Worm (Caenorhabditis elegans) whole organism, L1 larva: ENCODE data around the gene F58D12.1.
A peak's percentile ranks its signal among the peaks of the same experiment; 100 is the strongest.
"Not testable (repeated sequence)": the region's sequence is repeated elsewhere in the genome, so short reads cannot be mapped to it uniquely, and the experiment has no call there.

Experiments
- aha-1 ChIP-seq: fragments of 150-350 bp; optimal IDR thresholded peaks from 2 replicates; lab custom pipeline; 2014; ENCODE audit warnings: missing biosample characterization, missing genetic modification characterization
- blmp-1 ChIP-seq: fragments of 150-350 bp; optimal IDR thresholded peaks from 2 replicates; lab custom pipeline; 2014; ENCODE audit warnings: missing biosample characterization, missing genetic modification characterization
- ceh-8 ChIP-seq: fragments of 200-800 bp; sonication (Bioruptor generic); optimal IDR thresholded peaks from 2 replicates; lab custom pipeline; 2018; ENCODE audit warnings: mild to moderate bottlenecking, missing genetic modification characterization, moderate library complexity, missing compliant biosample characterization
- ceh-82 ChIP-seq, 3 experiments: fragments of 150-350 bp in 1 of 3; sonication (generic microtip) in 2 of 3; optimal IDR thresholded peaks; 2 replicates each; lab custom pipeline; 2014 to 2017; ENCODE audit warnings: missing biosample characterization in 3 of 3, missing genetic modification characterization in 3 of 3
- ceh-90 ChIP-seq: sonication (generic microtip); optimal IDR thresholded peaks from 2 replicates; lab custom pipeline; 2016; ENCODE audit warnings: missing genetic modification characterization, missing compliant biosample characterization
- ces-1 ChIP-seq: fragments of 150-350 bp; optimal IDR thresholded peaks from 2 replicates; lab custom pipeline; 2014; ENCODE audit warnings: missing biosample characterization, missing genetic modification reagents, missing genetic modification characterization
- efl-1 ChIP-seq, 4 experiments: fragments of 150-350 bp; optimal IDR thresholded peaks in 3 of 4; peaks in 1 of 4; 1 replicate in 1 of 4; 2 replicates in 3 of 4; lab custom pipeline; 2014; ENCODE audit warnings: missing biosample characterization in 2 of 4, missing genetic modification characterization in 2 of 4, missing genetic modification reagents in 2 of 4
- efl-3 ChIP-seq: fragments of 200-800 bp; sonication (Bioruptor generic); optimal IDR thresholded peaks from 2 replicates; lab custom pipeline; 2018; ENCODE audit warnings: mild to moderate bottlenecking, missing genetic modification characterization, missing compliant biosample characterization
- egl-13 ChIP-seq: sonication (generic microtip); optimal IDR thresholded peaks from 2 replicates; lab custom pipeline; 2016; ENCODE audit warnings: missing genotype, missing genetic modification reagents, missing genetic modification characterization, missing compliant biosample characterization
- egl-27 ChIP-seq, 2 experiments: fragments of 150-350 bp in 1 of 2; sonication (generic microtip); optimal IDR thresholded peaks; 3 replicates each; lab custom pipeline; 2017 to 2018; ENCODE audit warnings: missing biosample characterization in 2 of 2, missing genetic modification characterization in 2 of 2, missing genetic modification reagents in 2 of 2
- elt-2 ChIP-seq: sonication (generic microtip); optimal IDR thresholded peaks from 2 replicates; lab custom pipeline; 2016; ENCODE audit warnings: missing genetic modification characterization, mild to moderate bottlenecking, inconsistent platforms, missing compliant biosample characterization, missing genetic modification reagents
- fkh-10 ChIP-seq: sonication (generic microtip); optimal IDR thresholded peaks from 2 replicates; lab custom pipeline; 2017; ENCODE audit warnings: missing biosample characterization, missing genetic modification reagents, missing genetic modification characterization
- fkh-4 ChIP-seq: sonication (generic microtip); optimal IDR thresholded peaks from 2 replicates; lab custom pipeline; 2016; ENCODE audit warnings: missing compliant biosample characterization, missing genetic modification characterization, borderline replicate concordance
- fkh-8 ChIP-seq: sonication (generic microtip); optimal IDR thresholded peaks from 2 replicates; lab custom pipeline; 2016; ENCODE audit warnings: mild to moderate bottlenecking, missing genetic modification characterization, missing compliant biosample characterization
- grh-1 ChIP-seq: fragments of 200-800 bp; sonication (Bioruptor generic); IDR thresholded peaks from 2 replicates; pipeline ENCODE4 v1.3.6; 2022; ENCODE audit warnings: missing genetic modification reagents, missing genetic modification characterization, missing compliant biosample characterization
- hlh-17 ChIP-seq: fragments of 200-800 bp; sonication (Bioruptor generic); optimal IDR thresholded peaks from 2 replicates; lab custom pipeline; 2018; ENCODE audit warnings: missing genetic modification characterization, mild to moderate bottlenecking, missing compliant biosample characterization, moderate library complexity, borderline replicate concordance
- hlh-4 ChIP-seq: sonication (generic microtip); optimal IDR thresholded peaks from 2 replicates; lab custom pipeline; 2016; ENCODE audit warnings: mild to moderate bottlenecking, missing genetic modification characterization, missing compliant biosample characterization
- isw-1 ChIP-seq: fragments of 200-800 bp; sonication (Bioruptor generic); IDR thresholded peaks from 2 replicates; pipeline ENCODE4 v1.3.6; 2022; ENCODE audit warnings: missing genetic modification characterization, missing compliant biosample characterization
- lin-14 ChIP-seq: fragments of 200-800 bp; sonication (Bioruptor generic); optimal IDR thresholded peaks from 2 replicates; lab custom pipeline; 2018; ENCODE audit warnings: mild to moderate bottlenecking, missing genetic modification characterization, moderate library complexity, missing compliant biosample characterization
- lin-35 ChIP-seq, 2 experiments: fragments of 150-350 bp; optimal IDR thresholded peaks; 2 replicates each; lab custom pipeline; 2014; ENCODE audit warnings: missing biosample characterization in 2 of 2, missing genetic modification characterization in 2 of 2, missing genetic modification reagents in 2 of 2
- lir-3 ChIP-seq: sonication (generic microtip); optimal IDR thresholded peaks from 2 replicates; lab custom pipeline; 2016; ENCODE audit warnings: mild to moderate bottlenecking, missing genetic modification characterization, moderate library complexity, missing compliant biosample characterization; ENCODE audit not compliant: poor library complexity
- mab-9 ChIP-seq: fragments of 200-800 bp; sonication (Bioruptor generic); IDR thresholded peaks from 2 replicates; pipeline ENCODE4 v1.3.6; 2022; ENCODE audit warnings: missing genetic modification reagents, missing genetic modification characterization, missing compliant biosample characterization
- mdl-1 ChIP-seq, 2 experiments: fragments of 150-350 bp; optimal IDR thresholded peaks; 2 replicates each; lab custom pipeline; 2014 to 2017; ENCODE audit warnings: missing biosample characterization in 2 of 2, missing genetic modification characterization in 2 of 2, inconsistent platforms in 1 of 2
- mep-1 ChIP-seq: fragments of 150-350 bp; optimal IDR thresholded peaks from 2 replicates; lab custom pipeline; 2014; ENCODE audit warnings: missing biosample characterization, missing genetic modification characterization
- nhr-20 ChIP-seq: sonication (generic microtip); optimal IDR thresholded peaks from 2 replicates; lab custom pipeline; 2016; ENCODE audit warnings: mild to moderate bottlenecking, missing genetic modification characterization, missing compliant biosample characterization
- nhr-237 ChIP-seq: fragments of 150-350 bp; optimal IDR thresholded peaks from 2 replicates; lab custom pipeline; 2014; ENCODE audit warnings: missing biosample characterization, missing genetic modification characterization
- nhr-28 ChIP-seq: fragments of 150-350 bp; optimal IDR thresholded peaks from 2 replicates; lab custom pipeline; 2014; ENCODE audit warnings: missing biosample characterization, missing genetic modification characterization
- nhr-71 ChIP-seq: sonication (generic microtip); optimal IDR thresholded peaks from 2 replicates; lab custom pipeline; 2016; ENCODE audit warnings: mild to moderate bottlenecking, missing genetic modification characterization, moderate library complexity, missing compliant biosample characterization
- nhr-76 ChIP-seq: sonication (generic microtip); optimal IDR thresholded peaks from 2 replicates; lab custom pipeline; 2017; ENCODE audit warnings: missing biosample characterization, missing genetic modification characterization
- nhr-85 ChIP-seq: sonication (generic microtip); peaks from one replicate; lab custom pipeline; 2016; ENCODE audit warnings: missing genetic modification characterization, inconsistent platforms, missing compliant biosample characterization
- nhr-90 ChIP-seq: sonication (generic microtip); optimal IDR thresholded peaks from 2 replicates; lab custom pipeline; 2016; ENCODE audit warnings: mild to moderate bottlenecking, missing genetic modification characterization, missing compliant biosample characterization; ENCODE audit not compliant: poor library complexity
- pag-3 ChIP-seq: sonication (generic microtip); optimal IDR thresholded peaks from 2 replicates; lab custom pipeline; 2017; ENCODE audit warnings: missing genetic modification characterization, mild to moderate bottlenecking, missing compliant biosample characterization, antibody characterized with exemption, borderline replicate concordance; ENCODE audit not compliant: insufficient read depth
- snpc-4 ChIP-seq: fragments of 150-350 bp; optimal IDR thresholded peaks from 2 replicates; lab custom pipeline; 2014; ENCODE audit warnings: missing biosample characterization, missing genetic modification characterization
- snu-23 ChIP-seq: sonication (generic microtip); optimal IDR thresholded peaks from 2 replicates; lab custom pipeline; 2016; ENCODE audit warnings: missing genetic modification characterization, missing compliant biosample characterization
- sox-4 ChIP-seq: sonication (generic microtip); optimal IDR thresholded peaks from 2 replicates; lab custom pipeline; 2016; ENCODE audit warnings: missing genetic modification characterization, missing compliant biosample characterization
- sup-37 ChIP-seq: fragments of 200-800 bp; sonication (Bioruptor generic); optimal IDR thresholded peaks from 2 replicates; lab custom pipeline; 2018; ENCODE audit warnings: mild to moderate bottlenecking, missing genetic modification characterization, missing compliant biosample characterization
- tbx-2 ChIP-seq: sonication (generic microtip); optimal IDR thresholded peaks from 2 replicates; lab custom pipeline; 2016; ENCODE audit warnings: missing genetic modification characterization, missing compliant biosample characterization
- unc-130 ChIP-seq: fragments of 150-350 bp; optimal IDR thresholded peaks from 2 replicates; lab custom pipeline; 2017; ENCODE audit warnings: missing biosample characterization, missing genetic modification characterization, inconsistent platforms
- unc-30 ChIP-seq: sonication (generic microtip); optimal IDR thresholded peaks from 2 replicates; lab custom pipeline; 2017; ENCODE audit warnings: missing biosample characterization, missing genetic modification characterization
- unc-62 ChIP-seq: fragments of 150-350 bp; optimal IDR thresholded peaks from 2 replicates; lab custom pipeline; 2014; ENCODE audit warnings: missing biosample characterization, missing genetic modification reagents, missing genetic modification characterization
- unc-86 ChIP-seq: sonication (generic microtip); optimal IDR thresholded peaks from 2 replicates; lab custom pipeline; 2016; ENCODE audit warnings: missing genetic modification characterization, missing compliant biosample characterization
- unc-98 ChIP-seq: fragments of 200-800 bp; sonication (Bioruptor generic); IDR thresholded peaks from 2 replicates; pipeline ENCODE4 v1.3.6; 2022; ENCODE audit warnings: missing genetic modification characterization, missing compliant biosample characterization
- vab-15 ChIP-seq: sonication (generic microtip); optimal IDR thresholded peaks from 2 replicates; lab custom pipeline; 2017; ENCODE audit warnings: missing genotype, mild to moderate bottlenecking, missing genetic modification characterization, missing compliant biosample characterization
- xbp-1 ChIP-seq: sonication (generic microtip); optimal IDR thresholded peaks from 2 replicates; lab custom pipeline; 2016; ENCODE audit warnings: missing genetic modification characterization, missing compliant biosample characterization
- zag-1 ChIP-seq: fragments of 150-350 bp; optimal IDR thresholded peaks from 2 replicates; lab custom pipeline; 2014; ENCODE audit warnings: missing biosample characterization, missing genetic modification characterization
- zip-4 ChIP-seq: fragments of 200-800 bp; sonication (Bioruptor generic); optimal IDR thresholded peaks from 2 replicates; lab custom pipeline; 2018; ENCODE audit warnings: mild to moderate bottlenecking, missing genetic modification characterization, moderate library complexity, missing compliant biosample characterization
- ztf-11 ChIP-seq, 2 experiments: sonication (generic microtip); optimal IDR thresholded peaks; 2 replicates each; lab custom pipeline; 2016 to 2017; ENCODE audit warnings: missing genetic modification characterization in 2 of 2, missing biosample characterization in 1 of 2, missing compliant biosample characterization in 1 of 2

The F58D12.1 gene

DNA sequence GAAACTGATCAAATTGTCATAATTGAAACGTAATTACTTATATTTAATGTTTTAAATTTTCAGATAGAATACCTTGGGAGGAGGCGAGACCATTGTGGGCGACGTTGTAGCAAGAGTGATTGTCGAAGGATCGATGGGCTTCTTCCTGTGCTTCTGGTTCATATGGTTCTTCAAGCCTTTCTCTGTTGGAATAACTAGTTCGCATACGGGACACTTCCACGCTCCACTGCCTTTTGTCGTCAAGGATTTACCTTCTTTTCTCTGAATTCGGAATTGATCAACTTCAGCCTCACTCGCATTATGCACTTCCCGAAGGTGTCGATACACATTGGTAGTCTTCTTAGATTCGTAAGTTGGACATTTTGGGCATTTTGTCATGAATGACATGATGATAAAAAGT is at the start of gene F58D12.1:
TSS of gene F58D12.1 (plus strand) at position 301 of the 400 bp plus-strand sequence.
- not testable (repeated sequence) for TF ChIP-seq lir-3 (tag; lab: Kevin White, UChicago); nhr-237 (tag; lab: Kevin White, UChicago); unc-98 (GFP tag; lab: Robert Waterston, UW)

DNA sequence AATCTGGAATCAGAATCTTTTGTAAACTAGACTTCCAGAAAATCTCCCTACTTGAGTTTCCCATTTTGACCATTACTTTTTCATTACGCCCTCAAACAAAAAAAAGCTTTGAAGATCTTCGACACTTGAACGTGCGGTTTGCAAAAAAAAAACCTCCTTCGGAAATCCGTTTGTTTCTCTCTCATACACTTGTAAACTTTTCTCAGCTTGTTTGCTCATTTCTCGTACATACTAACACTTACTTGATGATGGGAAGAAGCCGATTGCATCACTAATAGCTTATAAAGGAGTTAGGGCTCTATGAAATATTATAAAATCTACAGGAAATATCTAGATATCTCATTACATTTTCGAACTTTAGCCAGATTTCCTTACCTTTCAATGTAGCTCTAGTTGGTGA is 47.4 kb upstream of the F58D12.1 start:
- no peak for TF ChIP-seq zip-4 (GFP tag; lab: Kevin White, UChicago)
- peak; percentile 18 for TF ChIP-seq fkh-10 (GFP tag; lab: Kevin White, UChicago)
- TF ChIP-seq lin-14 (GFP tag; lab: Kevin White, UChicago): peak; percentile 22
- TF ChIP-seq ceh-82 (tag; optimal IDR thresholded peaks at IDR 0.05; lab: Kevin White, UChicago): peak in 1 of 3 experiments; percentile 1
- no peak for TF ChIP-seq efl-1 (optimal IDR thresholded peaks at IDR 0.05; lab: Kevin White, UChicago)
- TF ChIP-seq efl-1 (GFP tag; optimal IDR thresholded peaks at IDR 0.05 in 1 of 2; lab: Kevin White, UChicago): peak in 1 of 2 experiments; percentile 56

DNA sequence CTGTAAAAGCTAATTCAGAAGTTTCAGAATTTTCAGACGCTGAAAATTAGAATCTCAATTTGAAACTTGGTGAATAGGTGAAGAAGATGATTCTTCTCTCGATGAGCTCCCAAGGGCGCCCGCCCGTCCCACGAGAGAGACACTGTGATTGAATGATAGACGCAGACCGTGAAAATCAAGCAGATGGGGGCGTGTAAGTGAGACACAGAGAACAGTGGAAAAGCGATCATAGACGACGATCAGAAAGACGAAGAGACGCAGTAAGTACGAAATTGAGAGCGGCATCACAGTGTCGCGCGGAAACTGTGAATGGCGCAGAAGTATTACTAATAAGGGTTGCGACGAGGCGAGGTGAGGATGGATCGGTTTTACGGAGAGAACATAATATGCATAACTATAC is 47.0 kb upstream of the F58D12.1 start:
- TF ChIP-seq efl-3 (GFP tag; lab: Kevin White, UChicago) (no peak), hlh-17 (GFP tag; lab: Kevin White, UChicago) (no peak), nhr-237 (tag; lab: Kevin White, UChicago) (no peak), nhr-76 (tag; lab: Kevin White, UChicago) (no peak), egl-13 (tag; lab: Kevin White, UChicago) (no peak), snpc-4 (no peak), fkh-10 (GFP tag; lab: Kevin White, UChicago) (no peak), sup-37 (GFP tag; lab: Kevin White, UChicago) (no peak), ces-1 (GFP tag; lab: Kevin White, UChicago) (no peak), unc-130 (tag; lab: Kevin White, UChicago) (peak; percentile 8), nhr-90 (tag; lab: Kevin White, UChicago) (no peak), xbp-1 (tag; lab: Kevin White, UChicago) (no peak), hlh-4 (tag; lab: Kevin White, UChicago) (no peak), mdl-1 (tag; optimal IDR thresholded peaks at IDR 0.05; lab: Kevin White, UChicago) (peak in 1 of 2 experiments; percentile 0), nhr-28 (no peak), mep-1 (tag; lab: Kevin White, UChicago) (peak; percentile 37), unc-30 (tag; lab: Kevin White, UChicago) (no peak), aha-1 (no peak), tbx-2 (tag; lab: Kevin White, UChicago) (no peak), pag-3 (tag; lab: Kevin White, UChicago) (no peak), mab-9 (GFP tag; lab: Robert Waterston, UW) (no peak), ceh-8 (GFP tag; lab: Kevin White, UChicago) (no peak), snu-23 (GFP tag; lab: Kevin White, UChicago) (peak; percentile 53), fkh-8 (tag; lab: Kevin White, UChicago) (no peak), nhr-71 (tag; lab: Kevin White, UChicago) (peak; percentile 32), unc-86 (tag; lab: Kevin White, UChicago) (no peak), ztf-11 (tag; optimal IDR thresholded peaks at IDR 0.05; lab: Kevin White, UChicago) (no peak), efl-1 (optimal IDR thresholded peaks at IDR 0.05; lab: Kevin White, UChicago) (peak; percentile 23 to 36), efl-1 (GFP tag; optimal IDR thresholded peaks at IDR 0.05 in 1 of 2; lab: Kevin White, UChicago) (peak in 1 of 2 experiments; percentile 92), zag-1 (tag; lab: Kevin White, UChicago) (no peak), isw-1 (GFP tag; lab: Robert Waterston, UW) (no peak), sox-4 (tag; lab: Kevin White, UChicago) (no peak), blmp-1 (peak; percentile 74), egl-27 (tag; optimal IDR thresholded peaks at IDR 0.05; lab: Kevin White, UChicago) (no peak), ceh-90 (tag; lab: Kevin White, UChicago) (no peak), lin-35 (GFP tag; optimal IDR thresholded peaks at IDR 0.05; lab: Kevin White, UChicago) (peak in 1 of 2 experiments; percentile 42), nhr-20 (tag; lab: Kevin White, UChicago) (peak; percentile 18), nhr-85 (tag; lab: Kevin White, UChicago) (peak; percentile 23), elt-2 (tag; lab: Kevin White, UChicago) (no peak), grh-1 (no peak), unc-62 (GFP tag; lab: Kevin White, UChicago) (no peak), fkh-4 (tag; lab: Kevin White, UChicago) (no peak), vab-15 (tag; lab: Kevin White, UChicago) (no peak)
